Fruit fly (Drosophila melanogaster) whole organism, embryonic: ENCODE measurements around the gene Sym.

ENCODE experiments used
- CG1024 ChIP-seq: fragments of 200-800 bp; sonication (Bioruptor generic); IDR thresholded peaks from 2 replicates; pipeline ENCODE4 v1.3.6; 2022; ENCODE audit warnings: missing biosample characterization, missing genetic modification characterization
- CG10565 ChIP-seq: fragments of 200-800 bp; sonication (Bioruptor generic); optimal IDR thresholded peaks from 3 replicates; lab custom pipeline; 2016; ENCODE audit warnings: missing biosample characterization, mild to moderate bottlenecking, missing genetic modification characterization
- CG12744 ChIP-seq: fragments of 200-800 bp; sonication (Bioruptor generic); optimal IDR thresholded peaks from 2 replicates; lab custom pipeline; 2016; ENCODE audit warnings: missing biosample characterization, missing genetic modification characterization
- CG12942 ChIP-seq: fragments of 200-800 bp; sonication (Bioruptor generic); optimal IDR thresholded peaks from 3 replicates; lab custom pipeline; 2016; ENCODE audit warnings: missing biosample characterization, missing genetic modification characterization
- CG13287 ChIP-seq: fragments of 200-800 bp; sonication (Bioruptor generic); IDR thresholded peaks from 2 replicates; pipeline ENCODE4 v1.3.6; 2022; ENCODE audit warnings: missing biosample characterization, missing genetic modification characterization; ENCODE audit not compliant: partially characterized antibody
- CG14710 ChIP-seq: fragments of 200-800 bp; sonication (Bioruptor generic); optimal IDR thresholded peaks from 3 replicates; lab custom pipeline; 2019; ENCODE audit warnings: missing biosample characterization, mild to moderate bottlenecking, missing genetic modification characterization, moderate library complexity
- CG15011 ChIP-seq: fragments of 200-800 bp; sonication (Bioruptor generic); optimal IDR thresholded peaks from 3 replicates; lab custom pipeline; 2018; ENCODE audit warnings: missing biosample characterization, mild to moderate bottlenecking, missing genetic modification characterization
- CG15479 ChIP-seq: fragments of 200-800 bp; sonication (Bioruptor generic); optimal IDR thresholded peaks from 3 replicates; lab custom pipeline; 2019; ENCODE audit warnings: missing biosample characterization, mild to moderate bottlenecking, missing genetic modification characterization, moderate library complexity
- CG16779 ChIP-seq: fragments of 200-800 bp; sonication (Bioruptor generic); IDR thresholded peaks from 2 replicates; pipeline ENCODE4 v1.3.6; 2022; ENCODE audit warnings: missing biosample characterization, missing genetic modification characterization
- CG17328 ChIP-seq: fragments of 200-800 bp; sonication (Bioruptor generic); IDR thresholded peaks from 2 replicates; pipeline ENCODE4 v1.3.6; 2022; ENCODE audit warnings: missing biosample characterization, missing genetic modification characterization
- CG17359 ChIP-seq: fragments of 200-800 bp; sonication (Bioruptor generic); optimal IDR thresholded peaks from 3 replicates; lab custom pipeline; 2018; ENCODE audit warnings: missing biosample characterization, mild to moderate bottlenecking, missing genetic modification characterization, moderate library complexity
- CG4360 ChIP-seq: fragments of 200-800 bp; sonication (Bioruptor generic); IDR thresholded peaks from 2 replicates; pipeline ENCODE4 v1.3.6; 2022; ENCODE audit warnings: missing biosample characterization, missing genetic modification characterization
- CG6175 ChIP-seq: fragments of 200-800 bp; sonication (Bioruptor generic); IDR thresholded peaks from 3 replicates; pipeline ENCODE4 v1.3.6; 2022; ENCODE audit warnings: missing biosample characterization, missing genetic modification characterization
- CG6791 ChIP-seq: fragments of 200-800 bp; sonication (Bioruptor generic); IDR thresholded peaks from 3 replicates; pipeline ENCODE4 v1.3.6; 2022; ENCODE audit warnings: missing biosample characterization, missing genetic modification characterization; ENCODE audit not compliant: partially characterized antibody
- CG7372 ChIP-seq: fragments of 200-800 bp; sonication (Bioruptor generic); IDR thresholded peaks from 2 replicates; pipeline ENCODE4 v1.3.6; 2022; ENCODE audit warnings: missing biosample characterization, missing genetic modification characterization
- CG7556 ChIP-seq: fragments of 200-800 bp; sonication (Bioruptor generic); optimal IDR thresholded peaks from 2 replicates; lab custom pipeline; 2017; ENCODE audit warnings: missing biosample characterization, mild to moderate bottlenecking, missing genetic modification characterization
- CG7745 ChIP-seq: fragments of 200-800 bp; sonication (Bioruptor generic); optimal IDR thresholded peaks from 2 replicates; lab custom pipeline; 2018; ENCODE audit warnings: missing biosample characterization, mild to moderate bottlenecking, missing genetic modification characterization, moderate library complexity
- CG9215 ChIP-seq: fragments of 200-800 bp; sonication (Bioruptor generic); IDR thresholded peaks from 2 replicates; pipeline ENCODE4 v1.3.6; 2022; ENCODE audit warnings: missing biosample characterization, missing genetic modification characterization
- Camta ChIP-seq: fragments of 200-800 bp; sonication (Bioruptor generic); optimal IDR thresholded peaks from 2 replicates; lab custom pipeline; 2016; ENCODE audit warnings: missing biosample characterization, missing genetic modification characterization
- CoRest ChIP-seq: fragments of 200-800 bp; sonication (Bioruptor generic); optimal IDR thresholded peaks from 3 replicates; lab custom pipeline; 2018; ENCODE audit warnings: missing biosample characterization, mild to moderate bottlenecking, missing genetic modification characterization, moderate library complexity
- D19A ChIP-seq: fragments of 200-800 bp; optimal IDR thresholded peaks from 3 replicates; lab custom pipeline; 2019; ENCODE audit warnings: missing biosample characterization, mild to moderate bottlenecking, missing genetic modification characterization, moderate library complexity
- Dip3 ChIP-seq: fragments of 200-800 bp; sonication (Bioruptor generic); optimal IDR thresholded peaks from 3 replicates; lab custom pipeline; 2016; ENCODE audit warnings: missing biosample characterization, missing genetic modification characterization
- Doc3 ChIP-seq: fragments of 200-800 bp; sonication (Bioruptor generic); IDR thresholded peaks from 3 replicates; pipeline ENCODE4 v1.3.6; 2022; ENCODE audit warnings: missing biosample characterization, missing genetic modification characterization; ENCODE audit not compliant: partially characterized antibody
- Hmr ChIP-seq: fragments of 200-800 bp; sonication (Bioruptor generic); optimal IDR thresholded peaks from 3 replicates; lab custom pipeline; 2017; ENCODE audit warnings: mild to moderate bottlenecking, missing biosample characterization, missing genetic modification reagents, missing genetic modification characterization
- Hr3 ChIP-seq: fragments of 200-800 bp; sonication (Bioruptor generic); optimal IDR thresholded peaks from 3 replicates; lab custom pipeline; 2016; ENCODE audit warnings: missing biosample characterization, missing genetic modification characterization
- Hr39 ChIP-seq: fragments of >200 bp; optimal IDR thresholded peaks from 2 replicates; lab custom pipeline; 2017
- Lpt ChIP-seq: fragments of >200 bp; optimal IDR thresholded peaks from 2 replicates; lab custom pipeline; 2018; ENCODE audit warnings: missing biosample characterization, missing genetic modification characterization
- Med ChIP-seq: fragments of 200-800 bp; sonication (Bioruptor generic); peaks from one replicate; lab custom pipeline; 2016; ENCODE audit warnings: missing biosample characterization, missing genetic modification characterization, mild to moderate bottlenecking, inconsistent platforms, moderate library complexity
- Oli ChIP-seq: fragments of 200-800 bp; sonication (Bioruptor generic); optimal IDR thresholded peaks from 2 replicates; lab custom pipeline; 2018; ENCODE audit warnings: missing biosample characterization, mild to moderate bottlenecking, missing genetic modification characterization, moderate library complexity
- Xbp1 ChIP-seq: fragments of 200-800 bp; sonication (Bioruptor generic); optimal IDR thresholded peaks from 3 replicates; lab custom pipeline; 2016; ENCODE audit warnings: missing biosample characterization, mild to moderate bottlenecking, missing genetic modification characterization
- bsh ChIP-seq, 2 experiments: fragments of 200-800 bp; sonication (Bioruptor generic); optimal IDR thresholded peaks; 2 replicates each; lab custom pipeline; 2017 to 2018; ENCODE audit warnings: mild to moderate bottlenecking in 2 of 2, missing biosample characterization in 2 of 2, missing genetic modification characterization in 2 of 2, moderate library complexity in 1 of 2
- chif ChIP-seq, 2 experiments: fragments of 200-800 bp; sonication (Bioruptor generic); optimal IDR thresholded peaks; 3 replicates each; lab custom pipeline; 2016; ENCODE audit warnings: missing biosample characterization in 2 of 2, missing genetic modification characterization in 2 of 2
- croc ChIP-seq: fragments of 200-800 bp; sonication (Bioruptor generic); conservative IDR thresholded peaks from 3 replicates; pipeline ENCODE4 v1.3.6; 2022; ENCODE audit warnings: missing biosample characterization, missing genetic modification characterization
- crol ChIP-seq: fragments of 200-800 bp; sonication (Bioruptor generic); IDR thresholded peaks from 2 replicates; pipeline ENCODE4 v1.3.6; 2022; ENCODE audit warnings: missing biosample characterization, missing genetic modification characterization
- gcm2 ChIP-seq: fragments of 200-800 bp; sonication (Bioruptor generic); optimal IDR thresholded peaks from 2 replicates; lab custom pipeline; 2016; ENCODE audit warnings: missing biosample characterization, missing genetic modification characterization
- hkb ChIP-seq, 2 experiments: fragments of 200-800 bp in 1 of 2; fragments of >200 bp in 1 of 2; sonication (Bioruptor generic) in 1 of 2; IDR thresholded peaks in 1 of 2; optimal IDR thresholded peaks in 1 of 2; 2 replicates each; pipeline versions ENCODE4 v1.3.6 to Lab custom; 2017 to 2022; ENCODE audit warnings: missing biosample characterization in 1 of 2, missing genetic modification characterization in 1 of 2
- jigr1 ChIP-seq: fragments of 200-800 bp; sonication (Bioruptor generic); IDR thresholded peaks from 3 replicates; pipeline ENCODE4 v1.3.6; 2022; ENCODE audit warnings: missing biosample characterization, missing genetic modification characterization
- ken ChIP-seq: fragments of 200-800 bp; sonication (Bioruptor generic); IDR thresholded peaks from 3 replicates; pipeline ENCODE4 v1.3.6; 2022; ENCODE audit warnings: missing biosample characterization, missing genetic modification characterization
- kni ChIP-seq: fragments of 200-800 bp; sonication (Bioruptor generic); optimal IDR thresholded peaks from 3 replicates; lab custom pipeline; 2017; ENCODE audit warnings: mild to moderate bottlenecking, missing biosample characterization, missing genetic modification reagents, missing genetic modification characterization
- mam ChIP-seq: fragments of 200-800 bp; sonication (Bioruptor generic); optimal IDR thresholded peaks from 3 replicates; lab custom pipeline; 2016; ENCODE audit warnings: missing biosample characterization, missing genetic modification characterization
- nerfin-2 ChIP-seq: fragments of 200-800 bp; sonication (Bioruptor generic); IDR thresholded peaks from 2 replicates; pipeline ENCODE4 v1.3.6; 2022; ENCODE audit warnings: missing biosample characterization, missing genetic modification characterization; ENCODE audit not compliant: partially characterized antibody
- otp ChIP-seq: fragments of 200-800 bp; sonication (Bioruptor generic); IDR thresholded peaks from 3 replicates; pipeline ENCODE4, ENCODE4 v1.3.6; 2022; ENCODE audit warnings: missing biosample characterization, missing genetic modification characterization
- pnt ChIP-seq: fragments of 200-800 bp; sonication (Bioruptor generic); optimal IDR thresholded peaks from 3 replicates; lab custom pipeline; 2016; ENCODE audit warnings: missing biosample characterization, missing genetic modification characterization
- ranshi ChIP-seq: fragments of 200-800 bp; sonication (Bioruptor generic); IDR thresholded peaks from 2 replicates; pipeline ENCODE4 v1.3.6; 2022; ENCODE audit warnings: missing biosample characterization, missing genetic modification characterization
- ro ChIP-seq: fragments of 200-800 bp; sonication (Bioruptor generic); IDR thresholded peaks from 2 replicates; pipeline ENCODE4 v1.3.6; 2022; ENCODE audit warnings: missing biosample characterization, missing genetic modification characterization
- sr ChIP-seq: fragments of 200-800 bp; sonication (Bioruptor generic); IDR thresholded peaks from 3 replicates; pipeline ENCODE4 v1.3.6; 2022; ENCODE audit warnings: missing biosample characterization, missing genetic modification characterization
- sug ChIP-seq: fragments of 200-800 bp; optimal IDR thresholded peaks from 2 replicates; lab custom pipeline; 2019; ENCODE audit warnings: missing biosample characterization, mild to moderate bottlenecking, missing genetic modification characterization, moderate library complexity
- tin ChIP-seq: fragments of 200-800 bp; sonication (Bioruptor generic); optimal IDR thresholded peaks from 3 replicates; lab custom pipeline; 2016; ENCODE audit warnings: missing biosample characterization, missing genetic modification characterization
- tio ChIP-seq: fragments of 200-800 bp; sonication (Bioruptor generic); optimal IDR thresholded peaks from 2 replicates; lab custom pipeline; 2017; ENCODE audit warnings: missing biosample characterization, missing genetic modification characterization, inconsistent platforms

Gene Sym

DNA sequence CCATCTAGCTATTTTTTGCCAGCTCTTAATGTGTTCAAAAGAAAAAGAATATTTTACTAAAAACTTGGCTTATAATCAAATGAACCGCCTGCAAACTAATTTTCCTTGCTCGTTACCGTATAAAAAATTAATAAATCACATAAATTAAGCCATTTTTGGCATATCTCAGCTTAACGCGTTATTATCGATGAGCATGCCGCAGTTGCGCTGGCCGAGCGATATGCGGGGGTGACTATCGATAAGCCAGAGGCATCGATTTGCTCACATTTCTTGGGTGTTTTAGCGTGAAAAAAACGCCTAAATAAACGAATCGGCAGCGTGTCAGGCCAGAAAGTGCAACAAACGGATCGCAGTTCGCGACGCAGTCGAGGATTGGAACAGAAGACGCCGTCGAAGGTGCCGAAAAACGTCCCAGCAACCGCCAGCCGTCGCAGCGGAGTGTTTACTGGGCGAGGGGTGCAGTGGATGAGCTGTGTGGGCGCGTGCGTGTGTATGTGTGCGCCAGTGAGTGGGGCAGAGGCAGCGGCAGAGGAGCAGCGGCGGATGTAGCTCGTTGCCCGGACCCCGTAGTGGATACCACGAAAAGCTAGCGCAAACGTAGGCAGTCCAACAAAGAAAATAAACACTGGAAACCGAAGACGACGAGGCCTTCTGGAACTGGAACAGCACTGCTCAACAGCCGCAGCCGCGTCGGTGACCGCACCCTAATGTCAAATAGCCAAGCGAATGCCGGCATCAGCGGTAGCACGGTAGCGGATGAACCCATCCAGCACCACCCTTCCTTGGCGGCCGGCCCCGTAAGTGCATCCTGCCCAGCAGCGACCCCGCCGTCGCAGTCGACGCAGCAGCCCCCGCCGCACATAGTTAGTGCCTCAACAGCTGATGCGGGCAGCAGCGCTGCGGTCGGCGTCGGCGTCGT is at the start of gene Sym, which contains the start of gene Madm (continued):
- peak; percentile 83 for TF ChIP-seq Doc3 (GFP tag; lab: Robert Waterston, UW)
- no peak for TF ChIP-seq CG7745 (tag; lab: Kevin White, UChicago)
- peak in 1 of 2 experiments; percentile 22 for TF ChIP-seq bsh (GFP tag; optimal IDR thresholded peaks at IDR 0.05; lab: Kevin White, UChicago)
- no peak for TF ChIP-seq kni
- TF ChIP-seq tio (GFP tag; lab: Kevin White, UChicago), result no peak
- TF ChIP-seq CG16779 (GFP tag; lab: Robert Waterston, UW), result no peak
- TF ChIP-seq CG4360 (GFP tag; lab: Robert Waterston, UW), result no peak
- peak; percentile 77 for TF ChIP-seq Med (GFP tag; lab: Kevin White, UChicago)
- peak; percentile 70 for TF ChIP-seq mam (GFP tag; lab: Kevin White, UChicago)
- peak; percentile 86 for TF ChIP-seq CG13287 (GFP tag; lab: Robert Waterston, UW)
- TF ChIP-seq CG6175, result no peak
- TF ChIP-seq otp (GFP tag; lab: Robert Waterston, UW), result no peak
- TF ChIP-seq Hr39 (lab: Kevin White, UChicago), result no peak
- TF ChIP-seq Hmr (GFP tag; lab: Kevin White, UChicago), result no peak
- peak; percentile 33 for TF ChIP-seq Hr3 (GFP tag; lab: Kevin White, UChicago)
- TF ChIP-seq sr, result peak; percentile 98
- no peak for TF ChIP-seq ken (GFP tag; lab: Robert Waterston, UW)
- peak; percentile 62 for TF ChIP-seq Xbp1 (GFP tag; lab: Kevin White, UChicago)
- no peak for TF ChIP-seq D19A (tag; lab: Kevin White, UChicago)
- no peak for TF ChIP-seq hkb (optimal IDR thresholded peaks at IDR 0.05; lab: Kevin White, UChicago)
- TF ChIP-seq hkb (GFP tag; IDR thresholded peaks at IDR 0.05; lab: Robert Waterston, UW), result no peak
- TF ChIP-seq ranshi (GFP tag; lab: Robert Waterston, UW), result no peak
- peak; percentile 4 for TF ChIP-seq CG12942 (GFP tag; lab: Kevin White, UChicago)
- TF ChIP-seq jigr1 (GFP tag; lab: Robert Waterston, UW), result no peak
- TF ChIP-seq CG7372 (GFP tag; lab: Robert Waterston, UW), result no peak
- no peak for TF ChIP-seq CG10565 (GFP tag; lab: Kevin White, UChicago)
- TF ChIP-seq nerfin-2, result peak; percentile 74
- no peak for TF ChIP-seq CG17359
- TF ChIP-seq Oli (tag; lab: Kevin White, UChicago), result no peak
- TF ChIP-seq CG14710 (tag; lab: Kevin White, UChicago), result peak; percentile 68
- TF ChIP-seq Lpt (GFP tag; lab: Kevin White, UChicago), result no peak
- peak in 1 of 2 experiments; percentile 4 for TF ChIP-seq chif (GFP tag; optimal IDR thresholded peaks at IDR 0.05; lab: Kevin White, UChicago)
- no peak for TF ChIP-seq pnt (GFP tag; lab: Kevin White, UChicago)
- no peak; the same call in none of the 2 replicates for TF ChIP-seq CG9215
- no peak for TF ChIP-seq croc (GFP tag; lab: Robert Waterston, UW)
- peak; percentile 64 for TF ChIP-seq CG6791
- peak; percentile 43 for TF ChIP-seq Dip3 (GFP tag; lab: Kevin White, UChicago)
- peak; percentile 55 for TF ChIP-seq sug (tag; lab: Kevin White, UChicago)
- TF ChIP-seq CG7556, result peak; percentile 7
- peak; percentile 99 for TF ChIP-seq crol (GFP tag; lab: Robert Waterston, UW)
- peak; percentile 29 for TF ChIP-seq Camta (GFP tag; lab: Kevin White, UChicago)
- peak; percentile 40 for TF ChIP-seq tin (GFP tag; lab: Kevin White, UChicago)
- no peak for TF ChIP-seq CG17328 (GFP tag; lab: Robert Waterston, UW)
- peak; percentile 56 for TF ChIP-seq CoRest
- TF ChIP-seq CG12744, result peak; percentile 30
- TF ChIP-seq CG15011 (GFP tag; lab: Kevin White, UChicago), result no peak
- TF ChIP-seq ro (GFP tag; lab: Robert Waterston, UW), result no peak
- no peak for TF ChIP-seq CG1024 (GFP tag; lab: Robert Waterston, UW)
- TF ChIP-seq gcm2 (GFP tag; lab: Kevin White, UChicago), result no peak
- no peak for TF ChIP-seq CG15479 (GFP tag; lab: Kevin White, UChicago)
